Worm (Caenorhabditis elegans) whole organism, L4 larva: Measurements from ENCODE around the gene F57B1.6.

Source experiments
- ceh-44 ChIP-seq: fragments of 200-800 bp; sonication (Bioruptor generic); IDR thresholded peaks from 2 replicates; pipeline ENCODE4 v1.3.6; 2022; ENCODE audit warnings: missing genetic modification reagents, missing genetic modification characterization, missing compliant biosample characterization
- mes-2 ChIP-seq: sonication (generic microtip); optimal IDR thresholded peaks from 2 replicates; lab custom pipeline; 2016; ENCODE audit warnings: missing genotype, mild to moderate bottlenecking, missing genetic modification characterization, missing compliant biosample characterization; ENCODE audit not compliant: poor library complexity, severe bottlenecking
- nhr-10 ChIP-seq: fragments of 150-350 bp; optimal IDR thresholded peaks from 2 replicates; lab custom pipeline; 2014; ENCODE audit warnings: missing biosample characterization, missing genetic modification characterization
- nhr-6 ChIP-seq: fragments of 150-350 bp; optimal IDR thresholded peaks from 2 replicates; lab custom pipeline; 2014; ENCODE audit warnings: missing biosample characterization, missing genetic modification characterization

- no peak for TF ChIP-seq nhr-6 (tag; lab: Kevin White, UChicago)
- no peak for TF ChIP-seq ceh-44 (GFP tag; lab: Robert Waterston, UW)
- no peak for TF ChIP-seq nhr-10 (tag; lab: Kevin White, UChicago)
- no peak for TF ChIP-seq mes-2
Observed at ce11 chrV:13185384-13185783, 24.1 kb upstream of the F57B1.6 start, which contains the start of gene sri-6.
